Worm (Caenorhabditis elegans) whole organism, early embryonic: ENCODE data around the gene Y41E3.7.

Source experiments
- B0310.2 ChIP-seq: sonication (generic microtip); optimal IDR thresholded peaks from 2 replicates; lab custom pipeline; 2016; ENCODE audit warnings: mild to moderate bottlenecking, missing genetic modification characterization, missing compliant biosample characterization
- F13C5.2 ChIP-seq: sonication (generic microtip); optimal IDR thresholded peaks from 2 replicates; lab custom pipeline; 2017; ENCODE audit warnings: mild to moderate bottlenecking, missing genetic modification characterization, inconsistent platforms, missing compliant biosample characterization
- aly-1 ChIP-seq: sonication (generic microtip); optimal IDR thresholded peaks from 2 replicates; lab custom pipeline; 2016; ENCODE audit warnings: missing genetic modification characterization, missing compliant biosample characterization
- ama-1 ChIP-seq: fragments of 150-350 bp; optimal IDR thresholded peaks from 2 replicates; lab custom pipeline; 2014
- ceh-13 ChIP-seq: fragments of 200-800 bp; sonication (Bioruptor generic); optimal IDR thresholded peaks from 2 replicates; lab custom pipeline; 2018; ENCODE audit warnings: mild to moderate bottlenecking, missing genetic modification characterization, missing compliant biosample characterization
- ceh-36 ChIP-seq: sonication (generic microtip); optimal IDR thresholded peaks from 2 replicates; lab custom pipeline; 2016; ENCODE audit warnings: missing genetic modification characterization, inconsistent platforms, missing compliant biosample characterization
- ets-7 ChIP-seq: sonication (generic microtip); optimal IDR thresholded peaks from 2 replicates; lab custom pipeline; 2016; ENCODE audit warnings: missing genotype, missing genetic modification characterization, missing compliant biosample characterization
- flt-1 ChIP-seq: fragments of 200-800 bp; sonication (Bioruptor generic); IDR thresholded peaks from 2 replicates; pipeline ENCODE4 v1.3.6; 2022; ENCODE audit warnings: missing genetic modification characterization, missing compliant biosample characterization
- hmg-4 ChIP-seq: fragments of 200-800 bp; sonication (Bioruptor generic); optimal IDR thresholded peaks from 2 replicates; lab custom pipeline; 2018; ENCODE audit warnings: mild to moderate bottlenecking, missing genetic modification characterization, missing compliant biosample characterization
- hnd-1 ChIP-seq: sonication (generic microtip); optimal IDR thresholded peaks from 2 replicates; lab custom pipeline; 2016; ENCODE audit warnings: missing genetic modification characterization, missing compliant biosample characterization
- scrt-1 ChIP-seq: fragments of 200-800 bp; sonication (Bioruptor generic); IDR thresholded peaks from 2 replicates; pipeline ENCODE4 v1.3.6; 2022; ENCODE audit warnings: missing genetic modification characterization, missing compliant biosample characterization
- tbx-11 ChIP-seq: fragments of 200-800 bp; sonication (Bioruptor generic); IDR thresholded peaks from 2 replicates; pipeline ENCODE4 v1.3.6; 2022; ENCODE audit warnings: missing genetic modification characterization, missing compliant biosample characterization
- tbx-37 ChIP-seq: fragments of 200-800 bp; sonication (Bioruptor generic); conservative IDR thresholded peaks from 2 replicates; pipeline ENCODE4 v1.3.6; 2022; ENCODE audit warnings: missing genetic modification reagents, missing genetic modification characterization, missing compliant biosample characterization

DNA sequence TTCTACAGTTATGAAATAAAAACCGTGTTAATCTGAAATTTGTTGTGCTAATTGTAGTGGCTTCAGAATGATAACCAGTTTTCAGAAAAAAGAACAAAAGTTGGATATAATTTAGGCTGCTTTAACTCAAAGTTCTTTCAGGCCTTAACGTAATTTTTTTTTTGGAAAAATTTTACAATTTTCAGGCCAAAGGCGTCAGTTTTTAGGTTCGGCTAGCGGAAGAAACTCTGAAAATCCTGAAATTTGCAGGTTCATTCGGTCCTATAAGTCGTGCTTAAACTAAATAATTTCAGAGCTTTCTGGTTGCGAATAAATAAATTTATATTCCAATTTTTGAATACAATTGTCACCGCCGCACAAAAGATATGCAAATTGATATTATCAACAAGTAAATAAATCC is 5.6 kb upstream of the Y41E3.7 start:
- TF ChIP-seq ama-1 (lab: Kevin White, UChicago) (no peak), ets-7 (no peak), tbx-11 (GFP tag; lab: Robert Waterston, UW) (no peak), B0310.2 (tag; lab: Kevin White, UChicago) (no peak), scrt-1 (GFP tag; lab: Robert Waterston, UW) (no peak), flt-1 (no peak), ceh-13 (no peak), aly-1 (tag; lab: Kevin White, UChicago) (no peak), tbx-37 (GFP tag; lab: Robert Waterston, UW) (no peak), hnd-1 (tag; lab: Kevin White, UChicago) (no peak), hmg-4 (GFP tag; lab: Kevin White, UChicago) (no peak), F13C5.2 (no peak), ceh-36 (tag; lab: Kevin White, UChicago) (no peak)
